Worm (Caenorhabditis elegans) whole organism, L1 larva: ENCODE measurements around the gene F53A9.8.
A peak's percentile ranks its signal among the peaks of the same experiment; 100 is the strongest.

ENCODE experiments used
- C16A3.4 ChIP-seq: fragments of 150-350 bp; optimal IDR thresholded peaks from 2 replicates; lab custom pipeline; 2014; ENCODE audit warnings: missing biosample characterization, missing genetic modification characterization
- Y116A8C.19 ChIP-seq: sonication (generic microtip); optimal IDR thresholded peaks from 2 replicates; lab custom pipeline; 2016; ENCODE audit warnings: missing compliant biosample characterization, missing genetic modification characterization, borderline replicate concordance
- ama-1 ChIP-seq: fragments of 150-350 bp; optimal IDR thresholded peaks from 2 replicates; lab custom pipeline; 2014
- blmp-1 ChIP-seq: fragments of 150-350 bp; optimal IDR thresholded peaks from 2 replicates; lab custom pipeline; 2014; ENCODE audit warnings: missing biosample characterization, missing genetic modification characterization
- ceh-8 ChIP-seq: fragments of 200-800 bp; sonication (Bioruptor generic); optimal IDR thresholded peaks from 2 replicates; lab custom pipeline; 2018; ENCODE audit warnings: mild to moderate bottlenecking, missing genetic modification characterization, moderate library complexity, missing compliant biosample characterization
- ceh-90 ChIP-seq: sonication (generic microtip); optimal IDR thresholded peaks from 2 replicates; lab custom pipeline; 2016; ENCODE audit warnings: missing genetic modification characterization, missing compliant biosample characterization
- ces-1 ChIP-seq: fragments of 150-350 bp; optimal IDR thresholded peaks from 2 replicates; lab custom pipeline; 2014; ENCODE audit warnings: missing biosample characterization, missing genetic modification reagents, missing genetic modification characterization
- dpl-1 ChIP-seq, 3 experiments: fragments of 150-350 bp in 2 of 3; sonication (generic microtip) in 1 of 3; optimal IDR thresholded peaks; 2 replicates each; lab custom pipeline; 2014 to 2017; ENCODE audit warnings: missing biosample characterization in 3 of 3, missing genetic modification characterization in 3 of 3, missing genetic modification reagents in 3 of 3
- dsc-1 ChIP-seq: sonication (generic microtip); optimal IDR thresholded peaks from 2 replicates; lab custom pipeline; 2016; ENCODE audit warnings: mild to moderate bottlenecking, missing genetic modification characterization, missing compliant biosample characterization
- efl-1 ChIP-seq, 4 experiments: fragments of 150-350 bp; optimal IDR thresholded peaks in 3 of 4; peaks in 1 of 4; 1 replicate in 1 of 4; 2 replicates in 3 of 4; lab custom pipeline; 2014; ENCODE audit warnings: missing biosample characterization in 2 of 4, missing genetic modification characterization in 2 of 4, missing genetic modification reagents in 2 of 4
- egl-13 ChIP-seq: sonication (generic microtip); optimal IDR thresholded peaks from 2 replicates; lab custom pipeline; 2016; ENCODE audit warnings: missing genotype, missing genetic modification reagents, missing genetic modification characterization, missing compliant biosample characterization
- elt-2 ChIP-seq: sonication (generic microtip); optimal IDR thresholded peaks from 2 replicates; lab custom pipeline; 2016; ENCODE audit warnings: missing genetic modification characterization, mild to moderate bottlenecking, inconsistent platforms, missing compliant biosample characterization, missing genetic modification reagents
- elt-3 ChIP-seq, 6 experiments: fragments of 150-350 bp in 1 of 6; sonication (generic microtip); optimal IDR thresholded peaks; 2 replicates each; lab custom pipeline; 2017 to 2018; ENCODE audit warnings: missing biosample characterization in 6 of 6, missing genetic modification characterization in 6 of 6, inconsistent platforms in 1 of 6
- fkh-4 ChIP-seq: sonication (generic microtip); optimal IDR thresholded peaks from 2 replicates; lab custom pipeline; 2016; ENCODE audit warnings: missing compliant biosample characterization, missing genetic modification characterization, borderline replicate concordance
- grh-1 ChIP-seq: fragments of 200-800 bp; sonication (Bioruptor generic); IDR thresholded peaks from 2 replicates; pipeline ENCODE4 v1.3.6; 2022; ENCODE audit warnings: missing genetic modification reagents, missing genetic modification characterization, missing compliant biosample characterization
- hlh-17 ChIP-seq: fragments of 200-800 bp; sonication (Bioruptor generic); optimal IDR thresholded peaks from 2 replicates; lab custom pipeline; 2018; ENCODE audit warnings: missing genetic modification characterization, mild to moderate bottlenecking, missing compliant biosample characterization, moderate library complexity, borderline replicate concordance
- isw-1 ChIP-seq: fragments of 200-800 bp; sonication (Bioruptor generic); IDR thresholded peaks from 2 replicates; pipeline ENCODE4 v1.3.6; 2022; ENCODE audit warnings: missing genetic modification characterization, missing compliant biosample characterization
- jun-1 ChIP-seq: fragments of 150-350 bp; optimal IDR thresholded peaks from 2 replicates; lab custom pipeline; 2014; ENCODE audit warnings: missing biosample characterization, missing genetic modification reagents, missing genetic modification characterization
- lin-14 ChIP-seq: fragments of 200-800 bp; sonication (Bioruptor generic); optimal IDR thresholded peaks from 2 replicates; lab custom pipeline; 2018; ENCODE audit warnings: mild to moderate bottlenecking, missing genetic modification characterization, moderate library complexity, missing compliant biosample characterization
- lin-15B ChIP-seq: fragments of 150-350 bp; sonication (generic microtip); optimal IDR thresholded peaks from 3 replicates; lab custom pipeline; 2014; ENCODE audit warnings: missing biosample characterization, missing genetic modification characterization
- lin-35 ChIP-seq, 2 experiments: fragments of 150-350 bp; optimal IDR thresholded peaks; 2 replicates each; lab custom pipeline; 2014; ENCODE audit warnings: missing biosample characterization in 2 of 2, missing genetic modification characterization in 2 of 2, missing genetic modification reagents in 2 of 2
- lir-3 ChIP-seq: sonication (generic microtip); optimal IDR thresholded peaks from 2 replicates; lab custom pipeline; 2016; ENCODE audit warnings: mild to moderate bottlenecking, missing genetic modification characterization, moderate library complexity, missing compliant biosample characterization; ENCODE audit not compliant: poor library complexity
- lsy-2 ChIP-seq, 2 experiments: fragments of 150-350 bp; optimal IDR thresholded peaks; 2 replicates each; lab custom pipeline; 2014; ENCODE audit warnings: missing biosample characterization in 2 of 2, missing genetic modification characterization in 2 of 2
- mdl-1 ChIP-seq, 2 experiments: fragments of 150-350 bp; optimal IDR thresholded peaks; 2 replicates each; lab custom pipeline; 2014 to 2017; ENCODE audit warnings: missing biosample characterization in 2 of 2, missing genetic modification characterization in 2 of 2, inconsistent platforms in 1 of 2
- mep-1 ChIP-seq: fragments of 150-350 bp; optimal IDR thresholded peaks from 2 replicates; lab custom pipeline; 2014; ENCODE audit warnings: missing biosample characterization, missing genetic modification characterization
- nhr-12 ChIP-seq: sonication (generic microtip); optimal IDR thresholded peaks from 2 replicates; lab custom pipeline; 2017; ENCODE audit warnings: missing biosample characterization, missing genetic modification characterization
- nhr-19 ChIP-seq: fragments of 200-800 bp; sonication (Bioruptor generic); conservative IDR thresholded peaks from 2 replicates; pipeline ENCODE4 v1.3.6; 2022; ENCODE audit warnings: missing genetic modification characterization, missing compliant biosample characterization
- nhr-20 ChIP-seq: sonication (generic microtip); optimal IDR thresholded peaks from 2 replicates; lab custom pipeline; 2016; ENCODE audit warnings: mild to moderate bottlenecking, missing genetic modification characterization, missing compliant biosample characterization
- nhr-28 ChIP-seq: fragments of 150-350 bp; optimal IDR thresholded peaks from 2 replicates; lab custom pipeline; 2014; ENCODE audit warnings: missing biosample characterization, missing genetic modification characterization
- nhr-71 ChIP-seq: sonication (generic microtip); optimal IDR thresholded peaks from 2 replicates; lab custom pipeline; 2016; ENCODE audit warnings: mild to moderate bottlenecking, missing genetic modification characterization, moderate library complexity, missing compliant biosample characterization
- nhr-77 ChIP-seq: fragments of 150-350 bp; optimal IDR thresholded peaks from 2 replicates; lab custom pipeline; 2014; ENCODE audit warnings: missing biosample characterization, missing genetic modification characterization
- pag-3 ChIP-seq: sonication (generic microtip); optimal IDR thresholded peaks from 2 replicates; lab custom pipeline; 2017; ENCODE audit warnings: missing genetic modification characterization, mild to moderate bottlenecking, missing compliant biosample characterization, antibody characterized with exemption, borderline replicate concordance; ENCODE audit not compliant: insufficient read depth
- rnt-1 ChIP-seq: sonication (generic microtip); optimal IDR thresholded peaks from 2 replicates; lab custom pipeline; 2016; ENCODE audit warnings: mild to moderate bottlenecking, missing genetic modification characterization, moderate library complexity, missing compliant biosample characterization
- skn-1 ChIP-seq: fragments of 150-350 bp; optimal IDR thresholded peaks from 2 replicates; lab custom pipeline; 2014; ENCODE audit warnings: missing biosample characterization, missing genetic modification characterization
- snpc-4 ChIP-seq: fragments of 150-350 bp; optimal IDR thresholded peaks from 2 replicates; lab custom pipeline; 2014; ENCODE audit warnings: missing biosample characterization, missing genetic modification characterization
- snu-23 ChIP-seq: sonication (generic microtip); optimal IDR thresholded peaks from 2 replicates; lab custom pipeline; 2016; ENCODE audit warnings: missing genetic modification characterization, missing compliant biosample characterization
- swsn-7 ChIP-seq: sonication (generic microtip); optimal IDR thresholded peaks from 2 replicates; lab custom pipeline; 2016; ENCODE audit warnings: missing genetic modification characterization, missing compliant biosample characterization
- tbx-2 ChIP-seq: sonication (generic microtip); optimal IDR thresholded peaks from 2 replicates; lab custom pipeline; 2016; ENCODE audit warnings: missing genetic modification characterization, missing compliant biosample characterization
- unc-130 ChIP-seq: fragments of 150-350 bp; optimal IDR thresholded peaks from 2 replicates; lab custom pipeline; 2017; ENCODE audit warnings: missing biosample characterization, missing genetic modification characterization, inconsistent platforms
- unc-30 ChIP-seq: sonication (generic microtip); optimal IDR thresholded peaks from 2 replicates; lab custom pipeline; 2017; ENCODE audit warnings: missing biosample characterization, missing genetic modification characterization
- vab-15 ChIP-seq: sonication (generic microtip); optimal IDR thresholded peaks from 2 replicates; lab custom pipeline; 2017; ENCODE audit warnings: missing genotype, mild to moderate bottlenecking, missing genetic modification characterization, missing compliant biosample characterization
- xbp-1 ChIP-seq: sonication (generic microtip); optimal IDR thresholded peaks from 2 replicates; lab custom pipeline; 2016; ENCODE audit warnings: missing genetic modification characterization, missing compliant biosample characterization
- zag-1 ChIP-seq: fragments of 150-350 bp; optimal IDR thresholded peaks from 2 replicates; lab custom pipeline; 2014; ENCODE audit warnings: missing biosample characterization, missing genetic modification characterization
- ztf-11 ChIP-seq, 2 experiments: sonication (generic microtip); optimal IDR thresholded peaks; 2 replicates each; lab custom pipeline; 2016 to 2017; ENCODE audit warnings: missing genetic modification characterization in 2 of 2, missing biosample characterization in 1 of 2, missing compliant biosample characterization in 1 of 2
- ztf-4 ChIP-seq: fragments of 150-350 bp; optimal IDR thresholded peaks from 2 replicates; lab custom pipeline; 2014; ENCODE audit warnings: missing biosample characterization, missing genetic modification characterization

Gene F53A9.8

DNA sequence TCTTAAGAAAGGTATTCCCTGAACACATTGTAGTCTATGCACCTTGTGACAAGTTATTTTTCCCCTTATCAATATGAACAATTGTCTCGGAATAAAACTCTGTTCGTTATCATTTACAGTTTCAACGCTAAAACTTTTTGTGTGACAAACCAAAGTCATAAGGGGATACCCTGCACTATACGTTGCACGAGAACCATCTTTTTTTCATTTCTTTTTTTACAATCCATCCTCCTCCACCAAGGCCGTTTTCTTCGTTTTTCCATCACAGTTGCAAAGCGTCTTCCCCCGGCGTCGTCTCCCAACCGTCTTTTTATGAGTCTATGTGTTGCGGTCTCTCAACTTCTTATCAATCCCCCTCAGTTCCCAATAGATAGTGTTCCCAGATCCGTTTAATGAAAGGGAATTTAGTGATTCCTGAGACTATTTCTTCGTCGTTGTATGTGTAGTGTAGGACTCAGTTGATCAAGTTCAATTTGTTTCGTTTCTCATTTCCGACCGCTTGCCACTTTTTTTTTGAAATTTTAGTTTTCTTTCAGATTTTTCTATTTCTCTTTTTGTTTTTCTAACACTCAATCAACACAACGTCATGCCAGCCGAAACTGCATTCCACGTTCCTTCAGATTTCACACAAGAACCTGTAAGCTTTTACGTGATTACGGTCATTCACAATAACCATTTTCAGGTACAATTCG is 42.5 kb downstream of the F53A9.8 start (continued):
- TF ChIP-seq skn-1 (tag; lab: Kevin White, UChicago) (peak; percentile 4), mep-1 (tag; lab: Kevin White, UChicago) (no peak), elt-3 (tag; optimal IDR thresholded peaks at IDR 0.05; lab: Kevin White, UChicago) (peak in 4 of 6 experiments; percentile 69 to 79 (median 70)), mdl-1 (tag; optimal IDR thresholded peaks at IDR 0.05; lab: Kevin White, UChicago) (peak in 1 of 2 experiments; percentile 51), nhr-28 (tag; lab: Kevin White, UChicago) (no peak), nhr-19 (GFP tag; lab: Robert Waterston, UW) (0 out of 2 replicates have a peak, but pooled peaks have one; percentile 13), ama-1 (lab: Kevin White, UChicago) (no peak), vab-15 (tag; lab: Kevin White, UChicago) (no peak), ces-1 (GFP tag; lab: Kevin White, UChicago) (no peak), ztf-4 (tag; lab: Kevin White, UChicago) (no peak), isw-1 (GFP tag; lab: Robert Waterston, UW) (no peak), fkh-4 (tag; lab: Kevin White, UChicago) (no peak), dsc-1 (tag; lab: Kevin White, UChicago) (no peak), Y116A8C.19 (tag; lab: Kevin White, UChicago) (no peak), ztf-11 (tag; optimal IDR thresholded peaks at IDR 0.05; lab: Kevin White, UChicago) (no peak), snu-23 (GFP tag; lab: Kevin White, UChicago) (peak; percentile 64), jun-1 (tag; lab: Kevin White, UChicago) (no peak), nhr-77 (tag; lab: Kevin White, UChicago) (no peak), nhr-20 (peak; percentile 89)

DNA sequence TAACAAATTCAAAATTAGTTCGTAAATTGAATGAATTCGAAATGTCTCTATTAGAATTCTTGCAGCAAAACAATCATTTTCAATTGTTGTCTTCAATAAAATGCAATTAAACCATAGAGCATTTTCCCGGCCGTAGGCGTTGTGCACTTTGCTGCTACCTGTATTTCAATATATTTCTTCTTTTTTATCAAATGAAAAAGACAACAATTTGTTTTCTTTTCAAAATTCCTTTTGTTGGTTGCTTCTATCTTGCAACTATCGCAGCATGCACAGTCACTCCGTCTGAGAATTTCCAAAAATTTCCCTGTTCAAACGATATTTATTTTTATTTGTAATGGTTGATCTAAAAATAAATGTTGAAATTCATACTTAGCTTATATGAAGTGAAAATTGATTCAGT is 43.6 kb downstream of the F53A9.8 start:
- TF ChIP-seq rnt-1 (tag; lab: Kevin White, UChicago) (no peak), lin-15B (tag; lab: Kevin White, UChicago) (no peak), hlh-17 (GFP tag; lab: Kevin White, UChicago) (no peak), unc-30 (tag; lab: Kevin White, UChicago) (no peak), jun-1 (tag; lab: Kevin White, UChicago) (no peak), pag-3 (tag; lab: Kevin White, UChicago) (no peak), zag-1 (tag; lab: Kevin White, UChicago) (no peak), Y116A8C.19 (tag; lab: Kevin White, UChicago) (no peak), dsc-1 (tag; lab: Kevin White, UChicago) (no peak), xbp-1 (no peak)

ce11 chrX:8674514-8674913 is 44.2 kb downstream of the F53A9.8 start:
- TF ChIP-seq grh-1 (peak; percentile 37; the same call in 1 of the 2 replicates), swsn-7 (tag; lab: Kevin White, UChicago) (peak; percentile 3), ceh-8 (GFP tag; lab: Kevin White, UChicago) (no peak), C16A3.4 (tag; lab: Kevin White, UChicago) (peak; percentile 5), nhr-20 (peak; percentile 94), elt-3 (tag; optimal IDR thresholded peaks at IDR 0.05; lab: Kevin White, UChicago) (peak in 2 of 6 experiments; percentile 57 to 58), mep-1 (tag; lab: Kevin White, UChicago) (peak; percentile 47), nhr-71 (peak; percentile 87), tbx-2 (tag; lab: Kevin White, UChicago) (peak; percentile 66), mdl-1 (tag; optimal IDR thresholded peaks at IDR 0.05; lab: Kevin White, UChicago) (peak in 1 of 2 experiments; percentile 88), unc-130 (tag; lab: Kevin White, UChicago) (peak; percentile 3), isw-1 (GFP tag; lab: Robert Waterston, UW) (no peak), nhr-12 (no peak), elt-2 (tag; lab: Kevin White, UChicago) (peak; percentile 88), dpl-1 (GFP tag; optimal IDR thresholded peaks at IDR 0.05; lab: Kevin White, UChicago) (peak in 2 of 3 experiments; percentile 14 to 39), lin-35 (GFP tag; optimal IDR thresholded peaks at IDR 0.05; lab: Kevin White, UChicago) (peak in 1 of 2 experiments; percentile 86), lsy-2 (tag; optimal IDR thresholded peaks at IDR 0.05; lab: Kevin White, UChicago) (peak; percentile 10 to 33), nhr-77 (tag; lab: Kevin White, UChicago) (no peak), nhr-19 (GFP tag; lab: Robert Waterston, UW) (peak; percentile 67), lir-3 (tag; lab: Kevin White, UChicago) (peak; percentile 24), egl-13 (no peak), lin-14 (GFP tag; lab: Kevin White, UChicago) (peak; percentile 90), ceh-90 (tag; lab: Kevin White, UChicago) (no peak), blmp-1 (peak; percentile 15), efl-1 (optimal IDR thresholded peaks at IDR 0.05; lab: Kevin White, UChicago) (no peak), efl-1 (GFP tag; optimal IDR thresholded peaks at IDR 0.05 in 1 of 2; lab: Kevin White, UChicago) (peak in 1 of 2 experiments; percentile 95), snpc-4 (no peak)
